Fruit fly (Drosophila melanogaster) whole organism: ENCODE results near the gene CG12289.

ENCODE experiments used
- Dll ChIP-seq: fragments of >200 bp; optimal IDR thresholded peaks from 2 replicates; lab custom pipeline; 2017
- EcR ChIP-seq, 2 experiments: fragments of >200 bp; optimal IDR thresholded peaks; 2 replicates each; lab custom pipeline; 2017; ENCODE audit warnings: missing biosample characterization in 2 of 2, missing genetic modification characterization in 2 of 2, missing genetic modification reagents in 2 of 2
- pan ChIP-seq: fragments of >200 bp; optimal IDR thresholded peaks from 2 replicates; lab custom pipeline; 2017

DNA sequence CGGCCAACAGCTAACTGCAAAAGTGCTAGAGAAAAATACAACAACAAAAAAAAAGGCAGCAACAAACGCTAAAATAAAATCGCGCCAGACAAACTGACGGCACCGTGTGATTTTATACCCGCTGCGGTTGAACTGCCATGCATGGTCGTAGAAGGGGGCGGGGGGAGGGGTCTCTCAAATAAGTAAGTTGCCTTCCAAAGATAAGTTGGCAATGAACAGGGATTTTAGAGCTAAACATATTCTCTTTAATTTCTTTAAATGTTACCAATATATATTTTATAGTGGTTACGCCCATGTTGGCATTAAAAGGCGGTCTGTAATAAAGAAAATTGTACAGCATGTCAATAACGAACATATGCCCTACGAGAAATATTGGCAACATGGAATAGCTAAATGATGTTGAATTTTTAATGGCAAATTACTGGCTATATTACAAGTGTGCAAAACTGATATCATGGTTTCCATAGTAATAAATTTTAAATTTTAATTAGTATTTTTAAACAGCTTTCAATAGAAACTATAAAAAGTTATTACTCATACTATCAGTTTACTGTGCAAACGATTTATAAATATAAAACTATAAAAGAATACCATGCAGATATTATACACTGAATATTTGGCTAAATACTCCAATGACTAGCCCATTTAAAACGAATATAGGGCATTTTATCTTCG lies 26.9 kb downstream of the CG12289 start:
- TF ChIP-seq EcR (GFP tag; optimal IDR thresholded peaks at IDR 0.05; lab: Kevin White, UChicago), result no peak
- no peak for TF ChIP-seq Dll (lab: Kevin White, UChicago)
- TF ChIP-seq pan, result no peak
